5 worm cellular contexts compared by ENCODE assay signal in the genomic region with DNA sequence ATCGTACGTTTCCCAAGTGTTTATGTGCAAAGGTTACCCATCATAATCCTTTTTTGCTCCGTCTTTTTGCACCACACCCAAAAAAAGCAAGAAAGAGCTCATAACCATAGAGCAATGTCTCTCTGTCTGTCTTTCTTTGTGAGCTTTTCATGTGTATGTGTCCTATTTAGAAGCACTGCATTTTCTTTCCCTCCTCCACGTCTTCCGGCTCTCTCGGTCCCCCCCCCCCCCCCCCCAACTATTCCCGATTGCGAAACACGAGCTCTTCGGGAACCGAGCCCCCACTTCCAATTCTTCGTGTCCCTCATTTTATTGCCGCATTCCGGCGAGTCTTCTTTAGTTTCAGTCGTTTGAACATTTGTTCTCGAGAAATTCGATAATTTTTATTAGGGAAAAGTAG.
A peak's percentile ranks its signal among the peaks of the same experiment; 100 is the strongest.
TF ChIP-seq lines count a peak whose summit lies in the region.

No protein-coding gene starts in this region.

TF ChIP-seq in whole organism, L1 larva, 84 proteins besides CTCF, POLR2A, EP300 and RAD21:
- TF ChIP-seq xbp-1 (tag; optimal IDR thresholded peaks at IDR 0.05; lab: Kevin White, UChicago) (no peak), zip-4 (GFP tag; optimal IDR thresholded peaks at IDR 0.05; lab: Kevin White, UChicago) (peak; percentile 26), ceh-82 (tag; optimal IDR thresholded peaks at IDR 0.05; lab: Kevin White, UChicago) (peak in 1 of 3 experiments; percentile 16), grh-1 (GFP tag; IDR thresholded peaks at IDR 0.05; lab: Robert Waterston, UW) (0 out of 2 replicates have a peak, but pooled peaks have one; percentile 5), hlh-4 (tag; optimal IDR thresholded peaks at IDR 0.05; lab: Kevin White, UChicago) (no peak), isw-1 (GFP tag; IDR thresholded peaks at IDR 0.05; lab: Robert Waterston, UW) (no peak), fkh-8 (tag; optimal IDR thresholded peaks at IDR 0.05; lab: Kevin White, UChicago) (peak; percentile 48), unc-98 (GFP tag; IDR thresholded peaks at IDR 0.05; lab: Robert Waterston, UW) (no peak), lin-14 (GFP tag; optimal IDR thresholded peaks at IDR 0.05; lab: Kevin White, UChicago) (peak; percentile 65)
TF ChIP-seq in whole organism, L1 larva: peak in this region for 5.

TF ChIP-seq in whole organism, L2 larva, 48 proteins besides CTCF, POLR2A, EP300 and RAD21:
- TF ChIP-seq unc-55 (GFP tag; optimal IDR thresholded peaks at IDR 0.05; lab: Kevin White, UChicago): peak; percentile 52
- TF ChIP-seq egl-27 (tag; optimal IDR thresholded peaks at IDR 0.05; lab: Kevin White, UChicago): no peak
- TF ChIP-seq nhr-10 (tag; optimal IDR thresholded peaks at IDR 0.05; lab: Kevin White, UChicago): no peak
- TF ChIP-seq lsy-2 (tag; optimal IDR thresholded peaks at IDR 0.05; lab: Kevin White, UChicago): no peak
- no peak for TF ChIP-seq R02D3.7 (tag; optimal IDR thresholded peaks at IDR 0.05; lab: Kevin White, UChicago)
- no peak for TF ChIP-seq ztf-4 (tag; optimal IDR thresholded peaks at IDR 0.05; lab: Kevin White, UChicago)

TF ChIP-seq in whole organism, L4 larva, 104 proteins besides CTCF, POLR2A, EP300 and RAD21:
- TF ChIP-seq F26F4.8 (GFP tag; conservative IDR thresholded peaks at IDR 0.05; lab: Robert Waterston, UW) (no peak), hmg-1.1 (GFP tag; IDR thresholded peaks at IDR 0.05; lab: Robert Waterston, UW) (peak; percentile 29; the same call in 1 of the 2 replicates), vab-7 (GFP tag; IDR thresholded peaks at IDR 0.05; lab: Robert Waterston, UW) (0 out of 2 replicates have a peak, but pooled peaks have one; percentile 40), nhr-11 (tag; optimal IDR thresholded peaks at IDR 0.05; lab: Kevin White, UChicago) (no peak), set-16 (GFP tag; IDR thresholded peaks at IDR 0.05; lab: Robert Waterston, UW) (peak; percentile 71)
TF ChIP-seq in whole organism, L4 larva: peak in this region for 3.

TF ChIP-seq in whole organism, mixed stage, embryonic, 35 proteins besides CTCF, POLR2A, EP300 and RAD21:
- no peak for TF ChIP-seq ceh-43 (GFP tag; optimal IDR thresholded peaks at IDR 0.05; lab: Kevin White, UChicago)
- TF ChIP-seq unc-62 (GFP tag; optimal IDR thresholded peaks at IDR 0.05; lab: Kevin White, UChicago): no peak
- TF ChIP-seq sptf-1 (tag; optimal IDR thresholded peaks at IDR 0.05; lab: Kevin White, UChicago): peak; percentile 9
- TF ChIP-seq nhr-28 (tag; optimal IDR thresholded peaks at IDR 0.05; lab: Kevin White, UChicago): no peak
- no peak for TF ChIP-seq nhr-2 (tag; optimal IDR thresholded peaks at IDR 0.05; lab: Kevin White, UChicago)
- TF ChIP-seq mls-2 (tag; optimal IDR thresholded peaks at IDR 0.05; lab: Kevin White, UChicago): peak; percentile 6
- TF ChIP-seq blmp-1 (tag; optimal IDR thresholded peaks at IDR 0.05; lab: Kevin White, UChicago): no peak
- no peak for TF ChIP-seq sem-2 (GFP tag; optimal IDR thresholded peaks at IDR 0.05; lab: Kevin White, UChicago)
- TF ChIP-seq elt-1 (tag; optimal IDR thresholded peaks at IDR 0.05; lab: Kevin White, UChicago; ENCODE audit: borderline replicate concordance, insufficient read depth): no peak
- no peak for TF ChIP-seq hlh-1 (tag; optimal IDR thresholded peaks at IDR 0.05; lab: Kevin White, UChicago)
- no peak for TF ChIP-seq elt-3 (tag; optimal IDR thresholded peaks at IDR 0.05; lab: Kevin White, UChicago)
- no peak for TF ChIP-seq ceh-39 (tag; optimal IDR thresholded peaks at IDR 0.05; lab: Kevin White, UChicago)
- no peak for TF ChIP-seq drap-1 (GFP tag; optimal IDR thresholded peaks at IDR 0.05; lab: Kevin White, UChicago)
- no peak for TF ChIP-seq lin-13 (tag; optimal IDR thresholded peaks at IDR 0.05; lab: Kevin White, UChicago)
- TF ChIP-seq M03D4.4 (tag; optimal IDR thresholded peaks at IDR 0.05; lab: Kevin White, UChicago): no peak

TF ChIP-seq in whole organism, young adult, 124 proteins besides CTCF, POLR2A, EP300 and RAD21:
- no peak for TF ChIP-seq fkh-3 (tag; optimal IDR thresholded peaks at IDR 0.05; lab: Kevin White, UChicago)
- no peak for TF ChIP-seq him-1 (tag; optimal IDR thresholded peaks at IDR 0.05; lab: Kevin White, UChicago)
- no peak for TF ChIP-seq dox-1 (GFP tag; IDR thresholded peaks at IDR 0.05; lab: Robert Waterston, UW)
- no peak for TF ChIP-seq ztf-18 (tag; optimal IDR thresholded peaks at IDR 0.05; lab: Kevin White, UChicago)
- TF ChIP-seq ceh-40 (GFP tag; IDR thresholded peaks at IDR 0.05; lab: Robert Waterston, UW): no peak
- TF ChIP-seq rec-8 (tag; optimal IDR thresholded peaks at IDR 0.05; lab: Kevin White, UChicago): no peak
- TF ChIP-seq cebp-1 (GFP tag; IDR thresholded peaks at IDR 0.05; lab: Robert Waterston, UW): peak; percentile 73; the same call in 1 of the 2 replicates
- peak; percentile 94 for TF ChIP-seq cebp-1 (tag; optimal IDR thresholded peaks at IDR 0.05; lab: Kevin White, UChicago)
- TF ChIP-seq pbrm-1 (GFP tag; IDR thresholded peaks at IDR 0.05; lab: Robert Waterston, UW): no peak
- no peak for TF ChIP-seq nfyb-1 (GFP tag; IDR thresholded peaks at IDR 0.05; lab: Robert Waterston, UW)
